Fruit fly (Drosophila melanogaster) S2 (cell line): ENCODE data around the gene inaE.

Experiments used
- CG8478 ChIP-seq: fragments of >200 bp; optimal IDR thresholded peaks from 2 replicates; lab custom pipeline; 2018
- CTCF ChIP-seq, 2 experiments: fragments of >200 bp; optimal IDR thresholded peaks; 2 replicates each; lab custom pipeline; 2018

- no peak for TF ChIP-seq CTCF (optimal IDR thresholded peaks at IDR 0.05; lab: Kevin White, UChicago)
- no peak for TF ChIP-seq CG8478 (lab: Kevin White, UChicago)
Measured at dm6 chrX:13804398-13804797, 20.9 kb downstream of the inaE start.
